Fruit fly (Drosophila melanogaster) whole organism, embryonic: ENCODE measurements around the gene Obp19c.

ENCODE experiments used
- Abd-B ChIP-seq: fragments of 200-800 bp; sonication (Bioruptor generic); optimal IDR thresholded peaks from 2 replicates; lab custom pipeline; 2018; ENCODE audit warnings: missing biosample characterization, mild to moderate bottlenecking, missing genetic modification characterization, moderate library complexity
- CG11247 ChIP-seq: fragments of 200-800 bp; sonication (Bioruptor generic); IDR thresholded peaks from 2 replicates; pipeline ENCODE4 v1.3.6; 2022; ENCODE audit warnings: missing biosample characterization, missing genetic modification characterization
- CG12236 ChIP-seq: fragments of 200-800 bp; sonication (Bioruptor generic); optimal IDR thresholded peaks from 2 replicates; lab custom pipeline; 2016; ENCODE audit warnings: missing biosample characterization, missing genetic modification characterization
- CG13894 ChIP-seq: fragments of 200-800 bp; sonication (Bioruptor generic); optimal IDR thresholded peaks from 3 replicates; lab custom pipeline; 2018; ENCODE audit warnings: missing biosample characterization, mild to moderate bottlenecking, missing genetic modification characterization, moderate library complexity
- CG14014 ChIP-seq: fragments of 200-800 bp; sonication (Bioruptor generic); IDR thresholded peaks from 2 replicates; pipeline ENCODE4 v1.3.6; 2022; ENCODE audit warnings: missing biosample characterization, missing genetic modification characterization
- CG6683 ChIP-seq: fragments of 200-800 bp; sonication (Bioruptor generic); optimal IDR thresholded peaks from 2 replicates; lab custom pipeline; 2017; ENCODE audit warnings: missing biosample characterization, mild to moderate bottlenecking, missing genetic modification characterization, missing genetic modification reagents
- HLH4C ChIP-seq: fragments of 200-800 bp; sonication (Bioruptor generic); IDR thresholded peaks from 3 replicates; pipeline ENCODE4 v1.3.6; 2022; ENCODE audit warnings: missing biosample characterization, missing genetic modification characterization; ENCODE audit not compliant: partially characterized antibody
- Hey ChIP-seq: fragments of 200-800 bp; sonication (Bioruptor generic); optimal IDR thresholded peaks from 3 replicates; lab custom pipeline; 2018; ENCODE audit warnings: missing biosample characterization, mild to moderate bottlenecking, missing genetic modification characterization
- Hr39 ChIP-seq: fragments of >200 bp; optimal IDR thresholded peaks from 2 replicates; lab custom pipeline; 2017
- insv ChIP-seq, 2 experiments: fragments of 200-800 bp; sonication (Bioruptor generic); optimal IDR thresholded peaks; 3 replicates each; lab custom pipeline; 2016 to 2018; ENCODE audit warnings: missing biosample characterization in 2 of 2, missing genetic modification characterization in 2 of 2
- psq ChIP-seq: fragments of 200-800 bp; sonication (Bioruptor generic); optimal IDR thresholded peaks from 2 replicates; lab custom pipeline; 2017; ENCODE audit warnings: missing biosample characterization, missing genetic modification characterization
- sqz ChIP-seq: fragments of 200-800 bp; sonication (Bioruptor generic); optimal IDR thresholded peaks from 3 replicates; lab custom pipeline; 2018; ENCODE audit warnings: missing biosample characterization, mild to moderate bottlenecking, missing genetic modification characterization
- vnd ChIP-seq: fragments of 200-800 bp; sonication (Bioruptor generic); IDR thresholded peaks from 3 replicates; pipeline ENCODE4 v1.3.6; 2022; ENCODE audit warnings: missing biosample characterization, missing genetic modification characterization; ENCODE audit not compliant: partially characterized antibody

DNA sequence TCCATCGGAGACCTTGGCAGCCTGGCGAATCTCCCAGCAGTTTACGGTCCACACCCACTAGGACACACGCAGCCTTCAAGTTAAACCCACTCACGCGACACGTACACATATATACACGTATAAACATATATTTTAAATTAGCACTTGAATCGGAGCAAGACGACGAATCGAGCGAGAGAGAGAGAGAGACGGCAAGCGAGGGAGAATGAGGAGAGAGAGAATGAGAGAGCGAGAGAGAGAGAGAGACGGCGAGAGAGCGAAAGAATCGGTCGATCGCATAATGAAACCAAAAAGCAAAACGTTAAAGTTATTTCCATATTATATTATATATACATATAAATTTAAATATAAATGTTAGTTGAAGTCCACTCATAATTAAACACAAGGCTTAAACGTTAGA, 7.1 kb downstream of the Obp19c start:
- TF ChIP-seq CG13894, result no peak
- TF ChIP-seq CG11247 (GFP tag; lab: Robert Waterston, UW), result no peak
- no peak for TF ChIP-seq sqz (GFP tag; lab: Kevin White, UChicago)
- TF ChIP-seq insv (GFP tag; optimal IDR thresholded peaks at IDR 0.05; lab: Kevin White, UChicago), result no peak
- no peak for TF ChIP-seq Abd-B
- no peak for TF ChIP-seq CG6683 (GFP tag; lab: Kevin White, UChicago)
- no peak for TF ChIP-seq HLH4C (GFP tag; lab: Robert Waterston, UW)
- no peak for TF ChIP-seq Hr39 (lab: Kevin White, UChicago)
- no peak for TF ChIP-seq Hey (tag; lab: Kevin White, UChicago)
- TF ChIP-seq CG12236 (GFP tag; lab: Kevin White, UChicago), result no peak
- no peak for TF ChIP-seq CG14014 (GFP tag; lab: Robert Waterston, UW)
- no peak for TF ChIP-seq psq (GFP tag; lab: Kevin White, UChicago)
- TF ChIP-seq vnd (GFP tag; lab: Robert Waterston, UW), result no peak
